Worm (Caenorhabditis elegans): ENCODE data around the gene lec-8.

DNA sequence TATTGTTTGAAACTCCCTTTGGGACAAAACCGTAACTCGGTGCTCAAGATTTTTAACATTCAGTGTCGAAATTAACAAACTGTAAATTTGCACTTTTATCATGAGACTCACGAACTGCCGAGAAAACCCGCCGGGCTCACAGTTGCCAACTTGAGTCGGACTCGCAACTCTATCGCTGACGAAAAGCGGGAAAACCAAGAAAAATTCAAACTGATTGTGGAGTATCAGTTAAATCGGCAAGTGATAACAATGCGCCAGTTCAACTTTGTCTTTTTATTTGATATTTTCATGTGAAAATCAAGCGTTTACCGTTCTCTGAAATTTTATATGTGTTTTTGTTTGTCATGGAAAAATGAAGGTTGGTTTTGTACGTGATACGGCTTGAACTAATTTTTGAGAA, 32.2 kb downstream of the lec-8 start:
- TF ChIP-seq pqm-1 (tag; optimal IDR thresholded peaks at IDR 0.05), result no peak
- no peak for TF ChIP-seq syd-9 (tag; optimal IDR thresholded peaks at IDR 0.05)
- no peak for TF ChIP-seq hlh-13 (GFP tag; optimal IDR thresholded peaks at IDR 0.05)
- no peak for TF ChIP-seq nhr-232 (tag; optimal IDR thresholded peaks at IDR 0.05)
- TF ChIP-seq lin-11 (tag; optimal IDR thresholded peaks at IDR 0.05), result no peak
- TF ChIP-seq T23F11.4 (GFP tag; optimal IDR thresholded peaks at IDR 0.05), result no peak
- TF ChIP-seq hlh-6 (tag; optimal IDR thresholded peaks at IDR 0.05), result no peak
- no peak for TF ChIP-seq ztf-16 (tag; optimal IDR thresholded peaks at IDR 0.05)

All from whole organism, late embryonic.